Fruit fly (Drosophila melanogaster): Measurements from ENCODE around the gene nuf.

The nuf gene

dm6 chr3L:14217677-14218254 lies 27.1 kb downstream of the nuf start, which contains the start of gene CG7768:
TSS of gene CG7768 (plus strand) at chr3L:14218204.
- no peak for TF ChIP-seq CG14655 (GFP tag; optimal IDR thresholded peaks at IDR 0.05)
- TF ChIP-seq Pif1A (GFP tag; optimal IDR thresholded peaks at IDR 0.05), result no peak
- TF ChIP-seq CG34367 (tag; optimal IDR thresholded peaks at IDR 0.05), result no peak
- TF ChIP-seq Snoo (tag; optimal IDR thresholded peaks at IDR 0.05), result no peak
- no peak for TF ChIP-seq Pif1B (GFP tag; optimal IDR thresholded peaks at IDR 0.05)
- no peak for TF ChIP-seq CG12605 (GFP tag; IDR thresholded peaks at IDR 0.05)
- TF ChIP-seq Ets98B (GFP tag; IDR thresholded peaks at IDR 0.05), result no peak
- no peak for TF ChIP-seq EcR (GFP tag; optimal IDR thresholded peaks at IDR 0.05)
- TF ChIP-seq D1 (tag; optimal IDR thresholded peaks at IDR 0.05), result no peak
- no peak for TF ChIP-seq fd96Ca (GFP tag; IDR thresholded peaks at IDR 0.05)

- TF ChIP-seq CG13204 (GFP tag; optimal IDR thresholded peaks at IDR 0.05), result no peak
- no peak for TF ChIP-seq EcR (GFP tag; optimal IDR thresholded peaks at IDR 0.05)
- peak; percentile 59 for TF ChIP-seq CG14655 (GFP tag; optimal IDR thresholded peaks at IDR 0.05)
- TF ChIP-seq D1 (tag; optimal IDR thresholded peaks at IDR 0.05), result no peak
- no peak for TF ChIP-seq fd96Ca (GFP tag; IDR thresholded peaks at IDR 0.05)
- peak; percentile 69; the same call in 1 of the 2 replicates for TF ChIP-seq Ets98B (GFP tag; IDR thresholded peaks at IDR 0.05)
- no peak for TF ChIP-seq rn (GFP tag; IDR thresholded peaks at IDR 0.05)
- TF ChIP-seq CG9948 (tag; optimal IDR thresholded peaks at IDR 0.05), result no peak
- TF ChIP-seq CG17806 (tag; optimal IDR thresholded peaks at IDR 0.05), result no peak
- TF ChIP-seq Snoo (tag; optimal IDR thresholded peaks at IDR 0.05), result no peak
- peak; percentile 81 for TF ChIP-seq CG4496 (GFP tag; IDR thresholded peaks at IDR 0.05)
- TF ChIP-seq CG32121 (GFP tag; IDR thresholded peaks at IDR 0.05), result peak; percentile 40; the same call in 1 of the 2 replicates
- TF ChIP-seq CG34367 (tag; optimal IDR thresholded peaks at IDR 0.05), result no peak
- TF ChIP-seq CG10348 (GFP tag; IDR thresholded peaks at IDR 0.05), result no peak
- peak; percentile 51 for TF ChIP-seq CG8301 (tag; optimal IDR thresholded peaks at IDR 0.05)
- no peak for TF ChIP-seq gl (tag; optimal IDR thresholded peaks at IDR 0.05)
- no peak for TF ChIP-seq CG8159 (tag; optimal IDR thresholded peaks at IDR 0.05)
- no peak for TF ChIP-seq Pif1B (GFP tag; optimal IDR thresholded peaks at IDR 0.05)
- TF ChIP-seq CG15710 (tag; optimal IDR thresholded peaks at IDR 0.05), result no peak
- TF ChIP-seq Pif1A (GFP tag; optimal IDR thresholded peaks at IDR 0.05), result no peak
- peak; percentile 83 for TF ChIP-seq CG12605 (GFP tag; IDR thresholded peaks at IDR 0.05)
Measured at dm6 chr3L:14219422-14219853, 28.8 kb downstream of the nuf start.

dm6 chr3L:14220611-14221497 lies 30.2 kb downstream of the nuf start:
- TF ChIP-seq D1 (tag; optimal IDR thresholded peaks at IDR 0.05) (no peak), CG9948 (tag; optimal IDR thresholded peaks at IDR 0.05) (no peak), CG12605 (GFP tag; IDR thresholded peaks at IDR 0.05) (peak; percentile 20; the same call in 1 of the 2 replicates), CG13204 (GFP tag; optimal IDR thresholded peaks at IDR 0.05) (no peak), CG15710 (tag; optimal IDR thresholded peaks at IDR 0.05) (no peak), CG8159 (tag; optimal IDR thresholded peaks at IDR 0.05) (no peak)

dm6 chr3L:14222199-14222598 lies 31.5 kb downstream of the nuf start:
- no peak for TF ChIP-seq CG10348 (GFP tag; IDR thresholded peaks at IDR 0.05)
- no peak for TF ChIP-seq CG34367 (tag; optimal IDR thresholded peaks at IDR 0.05)
- no peak for TF ChIP-seq D1 (tag; optimal IDR thresholded peaks at IDR 0.05)
- TF ChIP-seq CG15710 (tag; optimal IDR thresholded peaks at IDR 0.05), result no peak
- no peak for TF ChIP-seq Pif1B (GFP tag; optimal IDR thresholded peaks at IDR 0.05)
- TF ChIP-seq Pif1A (GFP tag; optimal IDR thresholded peaks at IDR 0.05), result no peak
- TF ChIP-seq CG13204 (GFP tag; optimal IDR thresholded peaks at IDR 0.05), result no peak
- TF ChIP-seq gl (tag; optimal IDR thresholded peaks at IDR 0.05), result no peak
- TF ChIP-seq CG4496 (GFP tag; IDR thresholded peaks at IDR 0.05), result no peak
- no peak for TF ChIP-seq CG17806 (tag; optimal IDR thresholded peaks at IDR 0.05)
- TF ChIP-seq EcR (GFP tag; optimal IDR thresholded peaks at IDR 0.05), result no peak
- TF ChIP-seq Snoo (tag; optimal IDR thresholded peaks at IDR 0.05), result no peak
- no peak for TF ChIP-seq CG14655 (GFP tag; optimal IDR thresholded peaks at IDR 0.05)
- no peak for TF ChIP-seq fd96Ca (GFP tag; IDR thresholded peaks at IDR 0.05)
- no peak for TF ChIP-seq rn (GFP tag; IDR thresholded peaks at IDR 0.05)
- TF ChIP-seq CG8159 (tag; optimal IDR thresholded peaks at IDR 0.05), result no peak

dm6 chr3L:14223450-14223849 lies 32.8 kb downstream of the nuf start:
- no peak for TF ChIP-seq CG8301 (tag; optimal IDR thresholded peaks at IDR 0.05)
- no peak for TF ChIP-seq CG12605 (GFP tag; IDR thresholded peaks at IDR 0.05)
- TF ChIP-seq CG4496 (GFP tag; IDR thresholded peaks at IDR 0.05), result no peak
- no peak for TF ChIP-seq Pif1A (GFP tag; optimal IDR thresholded peaks at IDR 0.05)
- no peak for TF ChIP-seq fd96Ca (GFP tag; IDR thresholded peaks at IDR 0.05)
- TF ChIP-seq Snoo (tag; optimal IDR thresholded peaks at IDR 0.05), result no peak
- TF ChIP-seq CG17806 (tag; optimal IDR thresholded peaks at IDR 0.05), result no peak
- TF ChIP-seq CG32121 (GFP tag; IDR thresholded peaks at IDR 0.05), result no peak
- TF ChIP-seq CG34367 (tag; optimal IDR thresholded peaks at IDR 0.05), result no peak
- no peak for TF ChIP-seq Ets98B (GFP tag; IDR thresholded peaks at IDR 0.05)
- no peak for TF ChIP-seq D1 (tag; optimal IDR thresholded peaks at IDR 0.05)
- TF ChIP-seq EcR (GFP tag; optimal IDR thresholded peaks at IDR 0.05), result no peak

- no peak for TF ChIP-seq CG13204 (GFP tag; optimal IDR thresholded peaks at IDR 0.05)
- TF ChIP-seq CG8159 (tag; optimal IDR thresholded peaks at IDR 0.05), result peak; percentile 49
- no peak for TF ChIP-seq Pif1B (GFP tag; optimal IDR thresholded peaks at IDR 0.05)
- no peak for TF ChIP-seq EcR (GFP tag; optimal IDR thresholded peaks at IDR 0.05)
- TF ChIP-seq Pif1A (GFP tag; optimal IDR thresholded peaks at IDR 0.05), result no peak
- TF ChIP-seq Snoo (tag; optimal IDR thresholded peaks at IDR 0.05), result no peak
- TF ChIP-seq fd96Ca (GFP tag; IDR thresholded peaks at IDR 0.05), result no peak
- TF ChIP-seq CG15710 (tag; optimal IDR thresholded peaks at IDR 0.05), result no peak
- no peak for TF ChIP-seq CG14655 (GFP tag; optimal IDR thresholded peaks at IDR 0.05)
- no peak for TF ChIP-seq CG34367 (tag; optimal IDR thresholded peaks at IDR 0.05)
- TF ChIP-seq CG10348 (GFP tag; IDR thresholded peaks at IDR 0.05), result no peak
- peak; percentile 4; the same call in 1 of the 2 replicates for TF ChIP-seq Ets98B (GFP tag; IDR thresholded peaks at IDR 0.05)
- TF ChIP-seq CG8301 (tag; optimal IDR thresholded peaks at IDR 0.05), result no peak
- no peak for TF ChIP-seq gl (tag; optimal IDR thresholded peaks at IDR 0.05)
- TF ChIP-seq CG9948 (tag; optimal IDR thresholded peaks at IDR 0.05), result no peak
- peak; percentile 59; the same call in 1 of the 3 replicates for TF ChIP-seq CG4496 (GFP tag; IDR thresholded peaks at IDR 0.05)
Measured at dm6 chr3L:14229069-14229468, 38.4 kb downstream of the nuf start.
